Worm (Caenorhabditis elegans) whole organism, early embryonic: ENCODE results near the gene sri-53.

Source experiments
- B0310.2 ChIP-seq: sonication (generic microtip); optimal IDR thresholded peaks from 2 replicates; lab custom pipeline; 2016; ENCODE audit warnings: mild to moderate bottlenecking, missing genetic modification characterization, missing compliant biosample characterization
- F13C5.2 ChIP-seq: sonication (generic microtip); optimal IDR thresholded peaks from 2 replicates; lab custom pipeline; 2017; ENCODE audit warnings: mild to moderate bottlenecking, missing genetic modification characterization, inconsistent platforms, missing compliant biosample characterization
- aly-1 ChIP-seq: sonication (generic microtip); optimal IDR thresholded peaks from 2 replicates; lab custom pipeline; 2016; ENCODE audit warnings: missing genetic modification characterization, missing compliant biosample characterization
- ama-1 ChIP-seq: fragments of 150-350 bp; optimal IDR thresholded peaks from 2 replicates; lab custom pipeline; 2014
- ceh-13 ChIP-seq: fragments of 200-800 bp; sonication (Bioruptor generic); optimal IDR thresholded peaks from 2 replicates; lab custom pipeline; 2018; ENCODE audit warnings: mild to moderate bottlenecking, missing genetic modification characterization, missing compliant biosample characterization
- ceh-36 ChIP-seq: sonication (generic microtip); optimal IDR thresholded peaks from 2 replicates; lab custom pipeline; 2016; ENCODE audit warnings: missing genetic modification characterization, inconsistent platforms, missing compliant biosample characterization
- ets-7 ChIP-seq: sonication (generic microtip); optimal IDR thresholded peaks from 2 replicates; lab custom pipeline; 2016; ENCODE audit warnings: missing genotype, missing genetic modification characterization, missing compliant biosample characterization
- flt-1 ChIP-seq: fragments of 200-800 bp; sonication (Bioruptor generic); IDR thresholded peaks from 2 replicates; pipeline ENCODE4 v1.3.6; 2022; ENCODE audit warnings: missing genetic modification characterization, missing compliant biosample characterization
- hmbx-1 ChIP-seq: sonication (generic microtip); optimal IDR thresholded peaks from 2 replicates; lab custom pipeline; 2016; ENCODE audit warnings: mild to moderate bottlenecking, missing genetic modification characterization, missing compliant biosample characterization
- hmg-4 ChIP-seq: fragments of 200-800 bp; sonication (Bioruptor generic); optimal IDR thresholded peaks from 2 replicates; lab custom pipeline; 2018; ENCODE audit warnings: mild to moderate bottlenecking, missing genetic modification characterization, missing compliant biosample characterization
- hnd-1 ChIP-seq: sonication (generic microtip); optimal IDR thresholded peaks from 2 replicates; lab custom pipeline; 2016; ENCODE audit warnings: missing genetic modification characterization, missing compliant biosample characterization
- pes-1 ChIP-seq: fragments of 200-800 bp; sonication (Bioruptor generic); IDR thresholded peaks from 2 replicates; pipeline ENCODE4 v1.3.6; 2022; ENCODE audit warnings: missing genetic modification reagents, missing genetic modification characterization, missing compliant biosample characterization
- scrt-1 ChIP-seq: fragments of 200-800 bp; sonication (Bioruptor generic); IDR thresholded peaks from 2 replicates; pipeline ENCODE4 v1.3.6; 2022; ENCODE audit warnings: missing genetic modification characterization, missing compliant biosample characterization
- sea-1 ChIP-seq: fragments of 200-800 bp; sonication (Bioruptor generic); conservative IDR thresholded peaks from 2 replicates; pipeline ENCODE4 v1.3.6; 2022; ENCODE audit warnings: missing genetic modification characterization, missing compliant biosample characterization
- tbx-11 ChIP-seq: fragments of 200-800 bp; sonication (Bioruptor generic); IDR thresholded peaks from 2 replicates; pipeline ENCODE4 v1.3.6; 2022; ENCODE audit warnings: missing genetic modification characterization, missing compliant biosample characterization
- tbx-37 ChIP-seq: fragments of 200-800 bp; sonication (Bioruptor generic); conservative IDR thresholded peaks from 2 replicates; pipeline ENCODE4 v1.3.6; 2022; ENCODE audit warnings: missing genetic modification reagents, missing genetic modification characterization, missing compliant biosample characterization
- tra-4 ChIP-seq: sonication (generic microtip); optimal IDR thresholded peaks from 2 replicates; lab custom pipeline; 2017; ENCODE audit warnings: missing genetic modification characterization, missing compliant biosample characterization

The sri-53 gene

DNA sequence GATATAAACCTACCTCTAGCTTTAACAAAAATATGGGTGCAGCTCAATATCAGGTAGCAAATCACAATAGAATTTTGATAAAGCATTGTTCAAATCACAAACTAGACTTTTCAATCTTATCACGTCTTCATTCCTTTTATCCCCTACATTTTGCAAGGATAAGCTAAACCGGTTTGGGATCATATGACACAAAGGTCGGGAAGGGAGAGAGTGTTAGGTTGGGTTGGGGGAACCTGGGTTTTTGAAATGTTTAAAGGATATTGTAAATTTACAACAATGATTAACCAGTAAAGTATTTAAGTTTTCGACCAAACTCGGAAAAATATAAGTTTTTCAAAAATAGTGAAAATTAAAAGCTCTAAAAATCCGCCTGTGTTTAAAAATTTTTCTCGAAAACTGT, 41.7 kb upstream of the sri-53 start, which contains the start of gene C17F4.12:
Gene C17F4.12 (minus strand): TSS at position 101 of the 400 bp plus-strand sequence.
- TF ChIP-seq tbx-37 (GFP tag; lab: Robert Waterston, UW) (no peak), ets-7 (tag; lab: Kevin White, UChicago) (no peak), hmg-4 (no peak), aly-1 (tag; lab: Kevin White, UChicago) (no peak), tra-4 (tag; lab: Kevin White, UChicago) (no peak), scrt-1 (no peak), ceh-36 (tag; lab: Kevin White, UChicago) (no peak), hmbx-1 (no peak), flt-1 (GFP tag; lab: Robert Waterston, UW) (no peak), ama-1 (lab: Kevin White, UChicago) (no peak), sea-1 (GFP tag; lab: Robert Waterston, UW) (no peak), pes-1 (GFP tag; lab: Robert Waterston, UW) (no peak), F13C5.2 (no peak)

DNA sequence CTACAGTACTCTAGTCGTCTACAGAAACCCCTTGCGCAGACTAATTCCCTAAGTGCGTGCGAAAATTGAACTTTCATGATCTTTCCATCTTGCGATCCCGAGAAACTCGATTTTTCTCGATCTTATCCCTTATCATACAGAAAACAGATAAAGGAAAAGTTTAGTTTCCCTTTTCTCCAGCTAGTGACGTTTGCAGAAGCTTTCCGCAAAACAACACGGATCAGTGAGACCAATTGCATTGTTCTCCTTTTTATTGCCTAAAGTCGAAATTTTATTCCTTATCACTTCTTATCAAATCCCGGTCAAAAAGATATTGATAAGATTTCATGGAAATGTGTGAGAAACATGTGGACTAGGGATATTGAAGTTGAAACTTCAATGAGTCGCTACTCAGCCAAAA, 39.4 kb upstream of the sri-53 start:
- TF ChIP-seq ceh-13 (GFP tag; lab: Kevin White, UChicago): no peak
- TF ChIP-seq tbx-37 (GFP tag; lab: Robert Waterston, UW): no peak
- TF ChIP-seq F13C5.2: no peak
- TF ChIP-seq pes-1 (GFP tag; lab: Robert Waterston, UW): no peak
- TF ChIP-seq sea-1 (GFP tag; lab: Robert Waterston, UW): no peak
- no peak for TF ChIP-seq hmg-4
- TF ChIP-seq flt-1 (GFP tag; lab: Robert Waterston, UW): no peak
- TF ChIP-seq ceh-36 (tag; lab: Kevin White, UChicago): no peak
- TF ChIP-seq ets-7 (tag; lab: Kevin White, UChicago): no peak
- no peak for TF ChIP-seq aly-1 (tag; lab: Kevin White, UChicago)
- no peak for TF ChIP-seq ama-1 (lab: Kevin White, UChicago)
- no peak for TF ChIP-seq hmbx-1
- TF ChIP-seq hnd-1: no peak
- no peak for TF ChIP-seq tra-4 (tag; lab: Kevin White, UChicago)
- no peak for TF ChIP-seq tbx-11 (GFP tag; lab: Robert Waterston, UW)

DNA sequence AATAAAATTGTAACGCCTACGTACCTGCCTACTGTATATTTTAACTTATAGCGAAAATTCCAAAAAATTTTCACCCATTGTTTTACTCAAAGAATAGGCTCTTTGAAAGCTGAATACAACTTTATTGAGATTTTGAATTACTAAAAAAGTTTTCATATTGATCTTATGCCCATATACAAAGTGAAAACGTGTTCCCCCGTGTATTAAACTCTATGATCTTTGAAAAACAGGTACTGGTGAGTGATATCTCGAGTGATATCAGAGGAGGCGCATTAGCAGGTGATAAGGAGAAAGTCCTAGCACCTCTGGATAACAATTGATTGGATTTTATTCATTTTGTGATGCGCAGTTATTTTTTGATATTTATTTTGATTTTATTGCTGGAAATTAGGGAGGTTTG, 37.8 kb upstream of the sri-53 start, which contains the start of gene C17F4.3:
Gene C17F4.3 (plus strand): TSS at position 301 of the 400 bp plus-strand sequence.
- TF ChIP-seq tbx-11 (GFP tag; lab: Robert Waterston, UW): no peak
- no peak for TF ChIP-seq tbx-37 (GFP tag; lab: Robert Waterston, UW)
- no peak for TF ChIP-seq ets-7 (tag; lab: Kevin White, UChicago)
- no peak for TF ChIP-seq hmbx-1
- no peak for TF ChIP-seq ama-1 (lab: Kevin White, UChicago)
- TF ChIP-seq hnd-1: no peak
- TF ChIP-seq tra-4 (tag; lab: Kevin White, UChicago): no peak
- TF ChIP-seq F13C5.2: no peak
- no peak for TF ChIP-seq hmg-4
- TF ChIP-seq aly-1 (tag; lab: Kevin White, UChicago): no peak
- TF ChIP-seq scrt-1: no peak

DNA sequence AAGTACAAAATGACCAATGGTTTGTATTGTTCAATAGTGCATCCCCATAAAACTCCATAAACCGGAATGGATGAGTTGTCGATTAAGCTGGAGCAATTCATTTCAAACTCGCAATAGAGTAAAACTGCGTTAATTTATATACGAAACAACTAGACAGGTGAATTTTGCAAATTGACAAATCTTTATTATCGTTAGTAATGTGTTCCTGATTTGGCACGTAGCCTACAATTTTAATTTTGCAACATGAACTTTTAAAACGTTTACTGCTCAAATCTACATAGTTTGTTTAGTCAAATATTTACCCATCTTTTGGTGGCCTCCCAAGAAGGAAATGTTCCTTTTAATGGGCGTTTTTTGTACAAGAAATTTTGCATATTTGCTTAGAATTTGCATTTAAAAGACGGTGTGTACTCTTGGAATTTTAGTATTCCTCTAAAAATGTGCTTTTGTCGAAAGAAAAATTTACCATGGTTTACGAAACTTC, 34.7 kb upstream of the sri-53 start, which contains the start of the genes srz-67 and C17F4.11:
Gene srz-67 (minus strand): TSS at position 101 of the 484 bp plus-strand sequence.
Gene C17F4.11 (plus strand): TSS at position 434 of the 484 bp plus-strand sequence.
- TF ChIP-seq B0310.2 (tag; lab: Kevin White, UChicago) (no peak), pes-1 (GFP tag; lab: Robert Waterston, UW) (no peak)

DNA sequence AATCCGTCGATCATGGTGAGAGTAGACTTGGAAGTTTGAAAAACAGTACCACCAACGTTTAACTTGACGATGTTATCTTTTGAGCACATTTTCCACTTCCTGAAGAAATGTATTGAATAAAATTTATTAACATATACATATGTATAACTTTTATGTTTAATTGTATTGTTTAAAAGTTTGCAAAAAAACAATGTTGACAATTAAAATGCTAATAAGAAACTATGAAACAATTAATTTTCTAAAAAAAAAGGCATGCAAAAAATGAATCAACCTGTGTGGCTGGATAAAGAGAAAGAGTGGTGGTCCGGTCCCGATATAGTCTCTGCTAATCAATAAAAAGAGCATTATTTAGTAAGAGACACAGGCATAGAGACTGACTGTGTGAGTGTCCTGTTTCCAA, 32.3 kb upstream of the sri-53 start, which contains the start of gene C17F4.8:
Gene C17F4.8 (minus strand): TSS at position 101 of the 400 bp plus-strand sequence.
- TF ChIP-seq B0310.2 (tag; lab: Kevin White, UChicago) (no peak), hmbx-1 (no peak), ets-7 (tag; lab: Kevin White, UChicago) (no peak), pes-1 (GFP tag; lab: Robert Waterston, UW) (no peak), tbx-37 (GFP tag; lab: Robert Waterston, UW) (no peak), ceh-13 (GFP tag; lab: Kevin White, UChicago) (no peak), flt-1 (GFP tag; lab: Robert Waterston, UW) (no peak)

DNA sequence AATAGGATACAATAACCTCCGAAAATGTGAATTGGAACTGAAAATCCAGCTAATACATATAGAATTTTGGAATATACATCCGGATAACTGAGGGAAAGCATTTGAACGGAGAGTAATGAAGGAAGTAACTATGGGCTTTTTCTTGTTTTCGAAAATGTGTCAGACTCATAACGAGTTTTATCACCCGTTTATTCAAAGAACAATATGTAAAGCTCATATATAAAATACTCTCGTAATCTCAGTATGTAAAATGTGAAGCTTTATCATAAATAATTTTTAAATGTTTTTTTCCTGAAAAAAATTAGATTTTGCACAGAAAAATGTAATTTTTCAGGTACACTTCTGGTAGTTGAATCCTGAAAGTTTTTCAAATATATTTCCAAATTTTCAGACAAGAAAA, 28.0 kb upstream of the sri-53 start, which contains the start of gene srh-297:
Gene srh-297 (minus strand): TSS at position 101 of the 400 bp plus-strand sequence.
- no peak for TF ChIP-seq tbx-11 (GFP tag; lab: Robert Waterston, UW)
- TF ChIP-seq flt-1 (GFP tag; lab: Robert Waterston, UW): no peak
- TF ChIP-seq ets-7 (tag; lab: Kevin White, UChicago): no peak
- TF ChIP-seq ceh-13 (GFP tag; lab: Kevin White, UChicago): no peak
- TF ChIP-seq F13C5.2: no peak
- no peak for TF ChIP-seq tbx-37 (GFP tag; lab: Robert Waterston, UW)
- TF ChIP-seq ama-1 (lab: Kevin White, UChicago): no peak
- no peak for TF ChIP-seq hmbx-1
- TF ChIP-seq tra-4 (tag; lab: Kevin White, UChicago): no peak
- TF ChIP-seq sea-1 (GFP tag; lab: Robert Waterston, UW): no peak
- TF ChIP-seq B0310.2 (tag; lab: Kevin White, UChicago): no peak

DNA sequence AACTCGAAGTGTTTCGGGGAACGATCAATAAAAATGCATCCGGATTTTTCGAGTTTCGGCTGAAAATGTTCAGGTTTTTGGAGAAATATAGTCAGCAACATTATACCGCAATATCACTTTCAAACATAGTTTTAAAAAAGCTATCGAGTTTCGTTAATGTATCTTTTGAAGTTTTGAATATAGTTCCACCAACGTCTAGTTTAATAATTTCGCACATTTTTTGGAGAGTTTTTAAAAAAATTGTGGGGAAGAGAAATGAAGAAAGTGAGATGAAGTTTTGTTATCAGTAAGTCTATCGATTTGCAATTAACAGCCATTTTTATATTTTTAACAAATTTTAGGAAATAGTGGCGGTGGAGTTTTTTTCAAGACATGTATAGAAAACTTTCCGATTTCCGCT, 23.4 kb upstream of the sri-53 start, which contains the start of gene ZC239.17:
Gene ZC239.17 (minus strand): TSS at position 101 of the 400 bp plus-strand sequence.
- TF ChIP-seq pes-1 (GFP tag; lab: Robert Waterston, UW) (no peak), B0310.2 (tag; lab: Kevin White, UChicago) (no peak), F13C5.2 (no peak), sea-1 (GFP tag; lab: Robert Waterston, UW) (no peak), ets-7 (tag; lab: Kevin White, UChicago) (no peak), hmbx-1 (no peak), hnd-1 (no peak), tbx-11 (GFP tag; lab: Robert Waterston, UW) (no peak), hmg-4 (no peak), scrt-1 (no peak), ama-1 (lab: Kevin White, UChicago) (no peak), flt-1 (GFP tag; lab: Robert Waterston, UW) (no peak), ceh-36 (tag; lab: Kevin White, UChicago) (no peak), ceh-13 (GFP tag; lab: Kevin White, UChicago) (no peak), aly-1 (tag; lab: Kevin White, UChicago) (no peak), tra-4 (tag; lab: Kevin White, UChicago) (no peak), tbx-37 (GFP tag; lab: Robert Waterston, UW) (no peak)
